Worm (Caenorhabditis elegans) whole organism, L4 larva: ENCODE results near the gene F42A10.6.
A peak's percentile ranks its signal among the peaks of the same experiment; 100 is the strongest.

ENCODE experiments used
- F26F4.8 ChIP-seq: fragments of 200-800 bp; sonication (Bioruptor generic); conservative IDR thresholded peaks from 2 replicates; pipeline ENCODE4 v1.3.6; 2022; ENCODE audit warnings: missing genetic modification characterization, missing compliant biosample characterization
- F49E8.2 ChIP-seq: sonication (generic microtip); optimal IDR thresholded peaks from 2 replicates; lab custom pipeline; 2016; ENCODE audit warnings: missing compliant biosample characterization, mild to moderate bottlenecking, missing genetic modification characterization, borderline replicate concordance
- R02D3.7 ChIP-seq: fragments of 150-350 bp; sonication (generic microtip); optimal IDR thresholded peaks from 3 replicates; lab custom pipeline; 2014; ENCODE audit warnings: missing biosample characterization, missing genetic modification characterization
- T20F7.1 ChIP-seq: fragments of 200-800 bp; sonication (Bioruptor generic); optimal IDR thresholded peaks from 2 replicates; lab custom pipeline; 2018; ENCODE audit warnings: mild to moderate bottlenecking, missing genetic modification characterization, missing compliant biosample characterization
- Y48G9A.11 ChIP-seq: fragments of 200-800 bp; sonication (Bioruptor generic); IDR thresholded peaks from 2 replicates; pipeline ENCODE4 v1.3.6; 2022; ENCODE audit warnings: missing genetic modification reagents, missing genetic modification characterization, missing compliant biosample characterization
- Y5F2A.4 ChIP-seq: fragments of 200-800 bp; sonication (Bioruptor generic); optimal IDR thresholded peaks from 2 replicates; lab custom pipeline; 2018; ENCODE audit warnings: mild to moderate bottlenecking, missing genetic modification characterization, missing compliant biosample characterization
- Y75B8A.6 ChIP-seq: fragments of 200-800 bp; sonication (Bioruptor generic); IDR thresholded peaks from 2 replicates; pipeline ENCODE4 v1.3.6; 2022; ENCODE audit warnings: missing genetic modification reagents, missing genetic modification characterization, missing compliant biosample characterization
- ZK546.5 ChIP-seq, 2 experiments: sonication (generic microtip); optimal IDR thresholded peaks; 2 replicates each; lab custom pipeline; 2017; ENCODE audit warnings: missing biosample characterization in 2 of 2, missing genetic modification characterization in 2 of 2
- aly-2 ChIP-seq: sonication (generic microtip); optimal IDR thresholded peaks from 2 replicates; lab custom pipeline; 2018; ENCODE audit warnings: missing biosample characterization, missing genetic modification characterization
- ama-1 ChIP-seq: fragments of 150-350 bp; optimal IDR thresholded peaks from 2 replicates; lab custom pipeline; 2014; ENCODE audit warnings: inconsistent platforms, mixed read lengths
- ceh-20 ChIP-seq: fragments of 200-800 bp; sonication (Bioruptor generic); IDR thresholded peaks from 2 replicates; pipeline ENCODE4 v1.3.6; 2022; ENCODE audit warnings: missing genetic modification reagents, missing genetic modification characterization, missing compliant biosample characterization
- ceh-28 ChIP-seq: fragments of 150-350 bp; optimal IDR thresholded peaks from 2 replicates; lab custom pipeline; 2014; ENCODE audit warnings: missing biosample characterization, missing genetic modification reagents, missing genetic modification characterization
- ceh-44 ChIP-seq: fragments of 200-800 bp; sonication (Bioruptor generic); IDR thresholded peaks from 2 replicates; pipeline ENCODE4 v1.3.6; 2022; ENCODE audit warnings: missing genetic modification reagents, missing genetic modification characterization, missing compliant biosample characterization
- ceh-62 ChIP-seq: sonication (generic microtip); optimal IDR thresholded peaks from 2 replicates; lab custom pipeline; 2017; ENCODE audit warnings: missing biosample characterization, missing genetic modification characterization
- ceh-82 ChIP-seq: sonication (generic microtip); optimal IDR thresholded peaks from 2 replicates; lab custom pipeline; 2017; ENCODE audit warnings: missing biosample characterization, missing genetic modification characterization
- ctbp-1 ChIP-seq: fragments of 200-800 bp; sonication (Bioruptor generic); IDR thresholded peaks from 2 replicates; pipeline ENCODE4 v1.3.6; 2022; ENCODE audit warnings: missing genetic modification reagents, missing genetic modification characterization, missing compliant biosample characterization
- daf-16 ChIP-seq, 3 experiments: sonication (generic microtip); optimal IDR thresholded peaks; 2 replicates each; lab custom pipeline; 2016 to 2017; ENCODE audit warnings: missing genetic modification characterization in 3 of 3, missing genetic modification reagents in 3 of 3, mild to moderate bottlenecking in 2 of 3, missing compliant biosample characterization in 2 of 3, missing biosample characterization in 1 of 3, moderate library complexity in 1 of 3
- daf-8 ChIP-seq: fragments of 200-800 bp; sonication (Bioruptor generic); IDR thresholded peaks from 2 replicates; pipeline ENCODE4 v1.3.6; 2022; ENCODE audit warnings: missing genetic modification characterization, missing compliant biosample characterization
- dmd-8 ChIP-seq: fragments of 200-800 bp; sonication (Bioruptor generic); IDR thresholded peaks from 2 replicates; pipeline ENCODE4 v1.3.6; 2022; ENCODE audit warnings: missing genetic modification characterization, missing compliant biosample characterization
- dmd-9 ChIP-seq: fragments of 200-800 bp; sonication (Bioruptor generic); IDR thresholded peaks from 2 replicates; pipeline ENCODE4 v1.3.6; 2022; ENCODE audit warnings: missing genetic modification reagents, missing genetic modification characterization, missing compliant biosample characterization
- dve-1 ChIP-seq: sonication (generic microtip); optimal IDR thresholded peaks from 2 replicates; lab custom pipeline; 2017; ENCODE audit warnings: antibody characterized with exemption, mild to moderate bottlenecking, missing genetic modification characterization, missing compliant biosample characterization; ENCODE audit not compliant: insufficient read depth
- fos-1 ChIP-seq: fragments of 150-350 bp; optimal IDR thresholded peaks from 2 replicates; lab custom pipeline; 2014; ENCODE audit warnings: missing biosample characterization, missing genetic modification characterization
- gei-8 ChIP-seq: fragments of 200-800 bp; sonication (Bioruptor generic); optimal IDR thresholded peaks from 2 replicates; lab custom pipeline; 2018; ENCODE audit warnings: mild to moderate bottlenecking, missing genetic modification characterization, missing compliant biosample characterization
- hif-1 ChIP-seq, 2 experiments: sonication (generic microtip); optimal IDR thresholded peaks; 2 replicates each; lab custom pipeline; 2016 to 2017; ENCODE audit warnings: missing compliant biosample characterization in 2 of 2, missing genetic modification characterization in 2 of 2, missing genetic modification reagents in 2 of 2, missing genotype in 2 of 2, mild to moderate bottlenecking in 1 of 2
- hmg-1.1 ChIP-seq: fragments of 200-800 bp; sonication (Bioruptor generic); IDR thresholded peaks from 2 replicates; pipeline ENCODE4 v1.3.6; 2022; ENCODE audit warnings: missing genetic modification reagents, missing genetic modification characterization, missing compliant biosample characterization
- jun-1 ChIP-seq: fragments of 150-350 bp; optimal IDR thresholded peaks from 2 replicates; lab custom pipeline; 2014; ENCODE audit warnings: missing biosample characterization, missing genetic modification reagents, missing genetic modification characterization
- lin-29 ChIP-seq: fragments of 200-800 bp; sonication (Bioruptor generic); IDR thresholded peaks from 2 replicates; pipeline ENCODE4 v1.3.6; 2022; ENCODE audit warnings: missing genetic modification reagents, missing genetic modification characterization, missing compliant biosample characterization
- lin-39 ChIP-seq: fragments of 150-350 bp; optimal IDR thresholded peaks from 2 replicates; lab custom pipeline; 2014; ENCODE audit warnings: missing biosample characterization, missing genetic modification reagents, missing genetic modification characterization
- madf-5 ChIP-seq, 2 experiments: fragments of 200-800 bp; sonication (Bioruptor generic); IDR thresholded peaks; 2 replicates each; pipeline ENCODE4 v1.3.6; 2022; ENCODE audit warnings: missing compliant biosample characterization in 2 of 2, missing genetic modification characterization in 2 of 2
- madf-9 ChIP-seq: fragments of 200-800 bp; sonication (Bioruptor generic); conservative IDR thresholded peaks from 2 replicates; pipeline ENCODE4 v1.3.6; 2022; ENCODE audit warnings: missing genetic modification reagents, missing genetic modification characterization, missing compliant biosample characterization
- mdt-29 ChIP-seq: fragments of 200-800 bp; sonication (Bioruptor generic); IDR thresholded peaks from 2 replicates; pipeline ENCODE4 v1.3.6; 2022; ENCODE audit warnings: missing genetic modification reagents, missing genetic modification characterization, missing compliant biosample characterization
- mes-2 ChIP-seq: sonication (generic microtip); optimal IDR thresholded peaks from 2 replicates; lab custom pipeline; 2016; ENCODE audit warnings: missing genotype, mild to moderate bottlenecking, missing genetic modification characterization, missing compliant biosample characterization; ENCODE audit not compliant: poor library complexity, severe bottlenecking
- mxl-3 ChIP-seq: fragments of 200-800 bp; sonication (Bioruptor generic); optimal IDR thresholded peaks from 2 replicates; lab custom pipeline; 2018; ENCODE audit warnings: mild to moderate bottlenecking, missing genetic modification characterization, missing compliant biosample characterization
- nhr-102 ChIP-seq: sonication (generic microtip); optimal IDR thresholded peaks from 2 replicates; lab custom pipeline; 2016; ENCODE audit warnings: mild to moderate bottlenecking, missing genetic modification characterization, moderate library complexity, missing compliant biosample characterization
- nhr-11 ChIP-seq: fragments of 150-350 bp; optimal IDR thresholded peaks from 2 replicates; lab custom pipeline; 2014; ENCODE audit warnings: missing biosample characterization, missing genetic modification characterization
- nhr-111 ChIP-seq: fragments of 200-800 bp; sonication (Bioruptor generic); optimal IDR thresholded peaks from 2 replicates; lab custom pipeline; 2018; ENCODE audit warnings: mild to moderate bottlenecking, missing genetic modification characterization, missing compliant biosample characterization
- nhr-28 ChIP-seq: fragments of 150-350 bp; optimal IDR thresholded peaks from 2 replicates; lab custom pipeline; 2014; ENCODE audit warnings: missing biosample characterization, missing genetic modification characterization
- nhr-41 ChIP-seq: fragments of 200-800 bp; sonication (Bioruptor generic); IDR thresholded peaks from 2 replicates; pipeline ENCODE4 v1.3.6; 2022; ENCODE audit warnings: missing genetic modification reagents, missing genetic modification characterization, missing compliant biosample characterization
- nhr-6 ChIP-seq: fragments of 150-350 bp; optimal IDR thresholded peaks from 2 replicates; lab custom pipeline; 2014; ENCODE audit warnings: missing biosample characterization, missing genetic modification characterization
- pqm-1 ChIP-seq: sonication (generic microtip); optimal IDR thresholded peaks from 2 replicates; lab custom pipeline; 2017; ENCODE audit warnings: missing biosample characterization, missing genetic modification characterization
- rbr-2 ChIP-seq: sonication (generic microtip); optimal IDR thresholded peaks from 2 replicates; lab custom pipeline; 2016; ENCODE audit warnings: missing genotype, missing genetic modification characterization, missing compliant biosample characterization
- snpc-1.2 ChIP-seq: fragments of 200-800 bp; sonication (Bioruptor generic); IDR thresholded peaks from 2 replicates; pipeline ENCODE4 v1.3.6; 2022; ENCODE audit warnings: missing genetic modification reagents, missing genetic modification characterization, missing compliant biosample characterization
- snpc-4 ChIP-seq: fragments of 150-350 bp; optimal IDR thresholded peaks from 2 replicates; lab custom pipeline; 2014; ENCODE audit warnings: missing biosample characterization, missing genetic modification characterization
- spr-3 ChIP-seq: fragments of 200-800 bp; sonication (Bioruptor generic); optimal IDR thresholded peaks from 2 replicates; lab custom pipeline; 2018; ENCODE audit warnings: mild to moderate bottlenecking, missing genetic modification characterization, missing compliant biosample characterization
- tag-97 ChIP-seq: fragments of 200-800 bp; sonication (Bioruptor generic); IDR thresholded peaks from 2 replicates; pipeline ENCODE4 v1.3.6; 2022; ENCODE audit warnings: missing genetic modification characterization, missing compliant biosample characterization
- unc-130 ChIP-seq: sonication (generic microtip); optimal IDR thresholded peaks from 2 replicates; lab custom pipeline; 2016; ENCODE audit warnings: missing genetic modification reagents, missing genetic modification characterization, missing compliant biosample characterization
- vab-7 ChIP-seq: fragments of 200-800 bp; sonication (Bioruptor generic); IDR thresholded peaks from 2 replicates; pipeline ENCODE4 v1.3.6; 2022; ENCODE audit warnings: missing genetic modification reagents, missing genetic modification characterization, missing compliant biosample characterization
- zfp-3 ChIP-seq: fragments of 200-800 bp; sonication (Bioruptor generic); conservative IDR thresholded peaks from 2 replicates; pipeline ENCODE4 v1.3.6; 2022; ENCODE audit warnings: missing genetic modification reagents, missing genetic modification characterization, missing compliant biosample characterization

F42A10.6 gene

ce11 chrIII:6158642-6159475 lies 17.8 kb downstream of the F42A10.6 start, which contains the start of gene nfm-1 (continued):
- peak; percentile 79 for TF ChIP-seq snpc-1.2 (GFP tag; lab: Robert Waterston, UW)
- TF ChIP-seq nhr-102 (tag; lab: Kevin White, UChicago), result peak; percentile 61
- peak; percentile 82 for TF ChIP-seq ctbp-1 (GFP tag; lab: Robert Waterston, UW)
- TF ChIP-seq jun-1 (tag; lab: Kevin White, UChicago), result peak; percentile 2
- TF ChIP-seq aly-2, result no peak
- peak; percentile 28; the same call in 1 of the 2 replicates for TF ChIP-seq nhr-41 (GFP tag; lab: Robert Waterston, UW)
- TF ChIP-seq zfp-3, result peak; percentile 69; the same call in 1 of the 2 replicates
- TF ChIP-seq hif-1 (tag; optimal IDR thresholded peaks at IDR 0.05; lab: Kevin White, UChicago), result peak in 1 of 2 experiments; percentile 53
- peak; percentile 44 for TF ChIP-seq nhr-11
- peak; percentile 86 for TF ChIP-seq hmg-1.1 (GFP tag; lab: Robert Waterston, UW)
- no peak for TF ChIP-seq ZK546.5 (tag; optimal IDR thresholded peaks at IDR 0.05; lab: Kevin White, UChicago)
- peak; percentile 79 for TF ChIP-seq mdt-29 (GFP tag; lab: Robert Waterston, UW)
- no peak for TF ChIP-seq fos-1 (tag; lab: Kevin White, UChicago)
- TF ChIP-seq madf-9 (GFP tag; lab: Robert Waterston, UW), result peak; percentile 71
- no peak for TF ChIP-seq snpc-4 (tag; lab: Kevin White, UChicago)
- TF ChIP-seq ceh-20, result peak; percentile 14; the same call in 1 of the 2 replicates
- peak; percentile 85 for TF ChIP-seq pqm-1
- peak; percentile 32 for TF ChIP-seq Y5F2A.4
- peak; percentile 5 to 63 for TF ChIP-seq daf-16 (GFP tag; optimal IDR thresholded peaks at IDR 0.05; lab: Kevin White, UChicago)
- TF ChIP-seq daf-16 (tag; optimal IDR thresholded peaks at IDR 0.05; lab: Kevin White, UChicago), result peak; percentile 90
- peak; percentile 65 for TF ChIP-seq gei-8 (GFP tag; lab: Kevin White, UChicago)
- TF ChIP-seq F49E8.2 (tag; lab: Kevin White, UChicago), result peak; percentile 39
- TF ChIP-seq ceh-44 (GFP tag; lab: Robert Waterston, UW), result peak; percentile 80; the same call in 1 of the 2 replicates
- no peak for TF ChIP-seq ceh-28
- TF ChIP-seq dmd-8 (GFP tag; lab: Robert Waterston, UW), result peak; percentile 88
- peak; percentile 88 for TF ChIP-seq F26F4.8
- TF ChIP-seq T20F7.1 (GFP tag; lab: Kevin White, UChicago), result peak; percentile 65
- TF ChIP-seq vab-7 (GFP tag; lab: Robert Waterston, UW), result peak; percentile 77
- peak; percentile 19 for TF ChIP-seq mxl-3 (GFP tag; lab: Kevin White, UChicago)
- peak; percentile 84 for TF ChIP-seq mes-2 (tag; lab: Kevin White, UChicago)
- peak; percentile 88 for TF ChIP-seq Y48G9A.11 (GFP tag; lab: Robert Waterston, UW)
- no peak for TF ChIP-seq ceh-82 (tag; lab: Kevin White, UChicago)
- no peak for TF ChIP-seq R02D3.7 (tag; lab: Kevin White, UChicago)
- TF ChIP-seq nhr-111, result peak; percentile 70
- peak; percentile 76 for TF ChIP-seq dmd-9 (GFP tag; lab: Robert Waterston, UW)
- TF ChIP-seq ceh-62, result no peak
- peak; percentile 2 to 77; a peak in 1 of 4 replicates for TF ChIP-seq madf-5 (GFP tag; IDR thresholded peaks at IDR 0.05; lab: Robert Waterston, UW)
- TF ChIP-seq dve-1 (tag; lab: Kevin White, UChicago), result peak; percentile 74
- TF ChIP-seq tag-97 (GFP tag; lab: Robert Waterston, UW), result no peak
- TF ChIP-seq rbr-2 (tag; lab: Kevin White, UChicago), result peak; percentile 24
- TF ChIP-seq lin-29 (GFP tag; lab: Robert Waterston, UW), result no peak
- TF ChIP-seq nhr-28, result peak; percentile 83
- TF ChIP-seq unc-130 (GFP tag; lab: Kevin White, UChicago), result peak; percentile 21
- no peak for TF ChIP-seq lin-39
- TF ChIP-seq ama-1, result no peak
- TF ChIP-seq Y75B8A.6 (GFP tag; lab: Robert Waterston, UW), result no peak
- peak; percentile 69 for TF ChIP-seq spr-3
- TF ChIP-seq daf-8 (GFP tag; lab: Robert Waterston, UW), result 0 out of 2 replicates have a peak, but pooled peaks have one; percentile 52
- TF ChIP-seq nhr-6, result peak; percentile 27
